Fruit fly (Drosophila melanogaster): ENCODE data around the gene PH4alphaNE1.

Gene PH4alphaNE1

DNA sequence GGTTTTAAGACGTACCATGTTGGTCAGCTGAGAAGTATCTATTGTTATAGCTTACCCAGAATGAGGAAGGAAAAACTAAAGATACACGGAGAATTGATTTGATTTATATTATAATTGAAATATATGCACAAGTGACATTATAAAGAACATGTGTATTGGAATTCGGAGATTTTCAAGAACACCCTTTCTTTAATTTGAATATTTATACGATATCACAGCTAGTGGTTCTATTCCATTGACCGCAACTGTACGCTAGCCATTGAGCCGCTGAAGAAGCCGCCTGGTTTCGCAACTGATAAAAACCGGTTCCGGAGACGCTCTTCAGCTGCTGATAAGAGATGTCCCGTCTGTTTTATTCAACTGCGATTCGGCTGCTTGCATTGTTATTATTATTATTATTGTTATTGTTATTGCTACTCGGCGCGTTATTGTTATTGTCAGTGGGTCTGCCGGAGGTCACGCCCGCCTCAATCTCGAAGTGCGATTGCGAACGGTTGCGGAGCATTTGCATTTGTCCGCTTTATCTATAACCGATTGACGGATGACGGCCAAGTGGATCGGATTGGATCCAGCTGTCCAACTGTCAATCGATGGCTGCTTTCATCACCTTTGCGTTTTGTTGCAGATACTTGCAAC is 38.4 kb downstream of the PH4alphaNE1 start (continued):
- TF ChIP-seq CG43689 (GFP tag; IDR thresholded peaks at IDR 0.05): no peak
- no peak for TF ChIP-seq tna (GFP tag; IDR thresholded peaks at IDR 0.05; ENCODE audit: partially characterized antibody)
- TF ChIP-seq HLH54F (GFP tag; optimal IDR thresholded peaks at IDR 0.05): no peak
- peak; percentile 59 for TF ChIP-seq slbo (GFP tag; IDR thresholded peaks at IDR 0.05)
- no peak for TF ChIP-seq CG3407 (GFP tag; optimal IDR thresholded peaks at IDR 0.05)
- no peak for TF ChIP-seq nerfin-2 (GFP tag; IDR thresholded peaks at IDR 0.05; ENCODE audit: partially characterized antibody)
- TF ChIP-seq Sox100B (GFP tag; optimal IDR thresholded peaks at IDR 0.05): peak; percentile 35
- peak; percentile 1 for TF ChIP-seq CG15011 (GFP tag; optimal IDR thresholded peaks at IDR 0.05)
- TF ChIP-seq CG6791 (GFP tag; IDR thresholded peaks at IDR 0.05; ENCODE audit: partially characterized antibody): no peak
- TF ChIP-seq CG9727 (GFP tag; optimal IDR thresholded peaks at IDR 0.05): peak; percentile 25
- TF ChIP-seq tgo (GFP tag; IDR thresholded peaks at IDR 0.05): peak; percentile 24; the same call in 1 of the 3 replicates
- peak; percentile 23 for TF ChIP-seq CG13296 (GFP tag; optimal IDR thresholded peaks at IDR 0.05)
- no peak for TF ChIP-seq zfh2 (GFP tag; optimal IDR thresholded peaks at IDR 0.05)
- no peak for TF ChIP-seq stwl (tag; optimal IDR thresholded peaks at IDR 0.05)
- TF ChIP-seq ci (GFP tag; IDR thresholded peaks at IDR 0.05): peak; percentile 70; the same call in 2 of the 3 replicates
- peak; percentile 39; the same call in 1 of the 2 replicates for TF ChIP-seq Xrp1 (GFP tag; IDR thresholded peaks at IDR 0.05)
- TF ChIP-seq CG12299 (tag; optimal IDR thresholded peaks at IDR 0.05): no peak
- TF ChIP-seq CG17361 (GFP tag; IDR thresholded peaks at IDR 0.05): no peak
- TF ChIP-seq lola (GFP tag; optimal IDR thresholded peaks at IDR 0.05): peak in 1 of 3 experiments; percentile 31
- TF ChIP-seq CG31441 (GFP tag; IDR thresholded peaks at IDR 0.05): peak; percentile 56
- TF ChIP-seq ara (GFP tag; IDR thresholded peaks at IDR 0.05): no peak
- peak; percentile 10 for TF ChIP-seq Blimp-1 (GFP tag; optimal IDR thresholded peaks at IDR 0.05)
- TF ChIP-seq CG2199 (GFP tag; IDR thresholded peaks at IDR 0.05): 0 out of 3 replicates have a peak, but pooled peaks have one; percentile 45
- peak; percentile 56 for TF ChIP-seq CG15269 (tag; optimal IDR thresholded peaks at IDR 0.05)
- TF ChIP-seq vvl (GFP tag; IDR thresholded peaks at IDR 0.05): peak; percentile 27; the same call in 1 of the 2 replicates
- TF ChIP-seq CG30403 (GFP tag; optimal IDR thresholded peaks at IDR 0.05): peak; percentile 41
- peak; percentile 31; the same call in 1 of the 2 replicates for TF ChIP-seq ranshi (GFP tag; IDR thresholded peaks at IDR 0.05)
- TF ChIP-seq Rfx (GFP tag; IDR thresholded peaks at IDR 0.05): peak; percentile 46; the same call in 1 of the 2 replicates
- TF ChIP-seq PHDP (tag; optimal IDR thresholded peaks at IDR 0.05): peak; percentile 29
- peak; percentile 19 for TF ChIP-seq CG12659 (GFP tag; optimal IDR thresholded peaks at IDR 0.05)
- TF ChIP-seq E2f2 (GFP tag; IDR thresholded peaks at IDR 0.05): no peak
- no peak for TF ChIP-seq wdn (GFP tag; IDR thresholded peaks at IDR 0.05)
- TF ChIP-seq CG1832 (GFP tag; optimal IDR thresholded peaks at IDR 0.05): no peak
- TF ChIP-seq CG18476 (GFP tag; optimal IDR thresholded peaks at IDR 0.05): no peak
- TF ChIP-seq Dip3 (GFP tag; optimal IDR thresholded peaks at IDR 0.05): no peak
- TF ChIP-seq Med (GFP tag): peak; percentile 54
- no peak for TF ChIP-seq CG16779 (GFP tag; IDR thresholded peaks at IDR 0.05)
- TF ChIP-seq CG4424 (GFP tag; optimal IDR thresholded peaks at IDR 0.05): peak; percentile 17
- peak; percentile 33 for TF ChIP-seq CG18262 (tag; optimal IDR thresholded peaks at IDR 0.05)
- peak in 1 of 2 experiments; percentile 59 for TF ChIP-seq Hr51 (GFP tag; optimal IDR thresholded peaks at IDR 0.05)
- peak; percentile 15 for TF ChIP-seq CG6813 (GFP tag; optimal IDR thresholded peaks at IDR 0.05)
- TF ChIP-seq Oaz (GFP tag; IDR thresholded peaks at IDR 0.05): 0 out of 2 replicates have a peak, but pooled peaks have one; percentile 8
- TF ChIP-seq Meics (GFP tag; optimal IDR thresholded peaks at IDR 0.05): peak; percentile 33
- TF ChIP-seq grau (tag; optimal IDR thresholded peaks at IDR 0.05): peak; percentile 38
- peak; percentile 68 for TF ChIP-seq dmrt99B (tag; optimal IDR thresholded peaks at IDR 0.05)
- no peak for TF ChIP-seq Kr (GFP tag; optimal IDR thresholded peaks at IDR 0.05)
- peak; percentile 41 for TF ChIP-seq Sox102F (GFP tag; optimal IDR thresholded peaks at IDR 0.05)
- peak; percentile 28; the same call in 1 of the 2 replicates for TF ChIP-seq CG14441 (GFP tag; IDR thresholded peaks at IDR 0.05)
- TF ChIP-seq Hey (tag; optimal IDR thresholded peaks at IDR 0.05): no peak
